Worm (Caenorhabditis elegans): ENCODE measurements around the gene C06H2.7.

The C06H2.7 gene

DNA sequence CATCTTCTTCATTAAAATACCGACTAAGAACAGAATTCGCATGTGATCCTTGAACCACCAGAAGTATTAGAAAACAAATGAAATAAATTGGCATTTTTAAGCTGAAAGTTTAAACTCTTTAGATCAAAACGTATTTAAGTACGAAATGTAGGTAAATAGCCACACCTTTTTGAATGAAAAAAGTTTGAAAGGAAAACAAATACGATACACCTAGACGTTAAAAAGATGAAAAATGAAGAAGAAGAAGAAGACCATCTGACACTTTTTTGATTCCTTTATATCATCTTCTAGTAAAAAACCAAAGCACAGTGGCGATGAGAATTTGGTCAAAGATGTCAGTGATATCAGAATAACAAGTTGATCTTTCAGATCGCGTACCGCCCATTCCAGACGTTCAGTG, 48.7 kb downstream of the C06H2.7 start, which contains the start of gene Y42A5A.3:
TSS of gene Y42A5A.3 (minus strand) at position 101 of the 400 bp plus-strand sequence.
- TF ChIP-seq zfp-3 (GFP tag; conservative IDR thresholded peaks at IDR 0.05) (no peak), hlh-30 (tag; optimal IDR thresholded peaks at IDR 0.05; ENCODE audit: insufficient read depth) (no peak), mxl-3 (GFP tag; optimal IDR thresholded peaks at IDR 0.05) (no peak), nhr-28 (tag; optimal IDR thresholded peaks at IDR 0.05) (no peak), mdt-29 (GFP tag; IDR thresholded peaks at IDR 0.05) (no peak), ztf-11 (tag; optimal IDR thresholded peaks at IDR 0.05) (no peak), nhr-77 (tag; optimal IDR thresholded peaks at IDR 0.05) (no peak), Y105C5A.15 (GFP tag; IDR thresholded peaks at IDR 0.05) (no peak), lim-7 (GFP tag; IDR thresholded peaks at IDR 0.05) (no peak)

ce11 chrV:11094698-11095097, 49.9 kb downstream of the C06H2.7 start:
- TF ChIP-seq ceh-20 (GFP tag; IDR thresholded peaks at IDR 0.05) (peak; percentile 32; the same call in 1 of the 2 replicates), ceh-62 (tag; optimal IDR thresholded peaks at IDR 0.05) (no peak), ceh-44 (GFP tag; IDR thresholded peaks at IDR 0.05) (no peak), ceh-32 (tag; optimal IDR thresholded peaks at IDR 0.05; ENCODE audit: poor library complexity) (no peak), mep-1 (tag; optimal IDR thresholded peaks at IDR 0.05) (no peak), nhr-6 (tag; optimal IDR thresholded peaks at IDR 0.05) (peak; percentile 26), ztf-11 (tag; optimal IDR thresholded peaks at IDR 0.05) (no peak), daf-8 (GFP tag; IDR thresholded peaks at IDR 0.05) (no peak), nhr-42 (GFP tag; IDR thresholded peaks at IDR 0.05) (no peak), nhr-28 (tag; optimal IDR thresholded peaks at IDR 0.05) (no peak), unc-39 (tag; optimal IDR thresholded peaks at IDR 0.05) (no peak), nhr-48 (tag; optimal IDR thresholded peaks at IDR 0.05) (peak; percentile 70), nhr-111 (GFP tag; optimal IDR thresholded peaks at IDR 0.05) (no peak), hlh-11 (tag; optimal IDR thresholded peaks at IDR 0.05) (peak; percentile 34), zip-2 (tag; optimal IDR thresholded peaks at IDR 0.05) (no peak), F26F4.8 (GFP tag; conservative IDR thresholded peaks at IDR 0.05) (no peak), pha-4 (GFP tag; IDR thresholded peaks at IDR 0.05) (no peak), pha-4 (tag; optimal IDR thresholded peaks at IDR 0.05) (no peak), lin-29 (GFP tag; IDR thresholded peaks at IDR 0.05) (no peak), attf-4 (tag; optimal IDR thresholded peaks at IDR 0.05) (no peak), fkh-10 (GFP tag; optimal IDR thresholded peaks at IDR 0.05) (no peak), fos-1 (tag; optimal IDR thresholded peaks at IDR 0.05) (no peak), nhr-237 (tag; optimal IDR thresholded peaks at IDR 0.05) (no peak), nhr-76 (tag; optimal IDR thresholded peaks at IDR 0.05) (no peak), pqm-1 (tag; optimal IDR thresholded peaks at IDR 0.05) (no peak), dve-1 (tag; optimal IDR thresholded peaks at IDR 0.05; ENCODE audit: insufficient read depth) (peak; percentile 18), egl-27 (tag; optimal IDR thresholded peaks at IDR 0.05) (no peak), mxl-2 (GFP tag; conservative IDR thresholded peaks at IDR 0.05) (peak; percentile 83), egl-43 (GFP tag; IDR thresholded peaks at IDR 0.05) (no peak), ces-1 (GFP tag; optimal IDR thresholded peaks at IDR 0.05) (no peak), unc-62 (GFP tag; optimal IDR thresholded peaks at IDR 0.05 in 1 of 2) (peak in 1 of 2 experiments; percentile 73), unc-62 (tag; optimal IDR thresholded peaks at IDR 0.05) (no peak), spr-3 (GFP tag; optimal IDR thresholded peaks at IDR 0.05) (no peak), ceh-28 (tag; optimal IDR thresholded peaks at IDR 0.05) (no peak), lim-7 (GFP tag; IDR thresholded peaks at IDR 0.05) (no peak), skn-1 (tag; optimal IDR thresholded peaks at IDR 0.05) (no peak), T26A8.4 (GFP tag; IDR thresholded peaks at IDR 0.05) (0 out of 2 replicates have a peak, but pooled peaks have one; percentile 26), tra-1 (GFP tag; IDR thresholded peaks at IDR 0.05) (no peak), ctbp-1 (GFP tag; IDR thresholded peaks at IDR 0.05) (no peak), arid-1 (GFP tag; conservative IDR thresholded peaks at IDR 0.05) (no peak), spr-1 (tag; optimal IDR thresholded peaks at IDR 0.05) (no peak), nhr-10 (tag; optimal IDR thresholded peaks at IDR 0.05) (no peak), duxl-1 (tag; optimal IDR thresholded peaks at IDR 0.05; ENCODE audit: poor library complexity) (no peak), F10B5.3 (tag; optimal IDR thresholded peaks at IDR 0.05) (no peak), D1046.2 (GFP tag; IDR thresholded peaks at IDR 0.05) (no peak), aha-1 (tag) (no peak)

Measured in whole organism, L4 larva.